Worm (Caenorhabditis elegans) whole organism, midembryonic: ENCODE results near the gene Y2H9A.6.

Experiments
- T22C8.4 ChIP-seq: fragments of 200-800 bp; sonication (Bioruptor generic); IDR thresholded peaks from 2 replicates; pipeline ENCODE4 v1.3.6; 2022; ENCODE audit warnings: missing genetic modification characterization, missing compliant biosample characterization
- cog-1 ChIP-seq: sonication (generic microtip); optimal IDR thresholded peaks from 2 replicates; lab custom pipeline; 2016; ENCODE audit warnings: missing genetic modification characterization, missing compliant biosample characterization
- flt-1 ChIP-seq: fragments of 200-800 bp; sonication (Bioruptor generic); IDR thresholded peaks from 2 replicates; pipeline ENCODE4 v1.3.6; 2022; ENCODE audit warnings: missing genetic modification characterization, missing compliant biosample characterization
- klf-2 ChIP-seq: fragments of 200-800 bp; sonication (Bioruptor generic); conservative IDR thresholded peaks from 2 replicates; pipeline ENCODE4 v1.3.6; 2022; ENCODE audit warnings: missing genetic modification reagents, missing genetic modification characterization, missing compliant biosample characterization
- med-1 ChIP-seq: sonication (generic microtip); optimal IDR thresholded peaks from 2 replicates; lab custom pipeline; 2017; ENCODE audit warnings: missing genetic modification characterization, mild to moderate bottlenecking, missing compliant biosample characterization, antibody characterized with exemption, missing genetic modification reagents; ENCODE audit not compliant: insufficient read depth
- ref-1 ChIP-seq: fragments of 200-800 bp; sonication (Bioruptor generic); conservative IDR thresholded peaks from 2 replicates; pipeline ENCODE4 v1.3.6; 2022; ENCODE audit warnings: missing genetic modification reagents, missing genetic modification characterization, missing compliant biosample characterization
- tab-1 ChIP-seq: fragments of 200-800 bp; sonication (Bioruptor generic); IDR thresholded peaks from 2 replicates; pipeline ENCODE4 v1.3.6; 2022; ENCODE audit warnings: missing genetic modification characterization, missing compliant biosample characterization
- ztf-23 ChIP-seq: fragments of 200-800 bp; sonication (Bioruptor generic); IDR thresholded peaks from 2 replicates; pipeline ENCODE4 v1.3.6; 2022; ENCODE audit warnings: missing genetic modification reagents, missing genetic modification characterization, missing compliant biosample characterization
- ztf-29 ChIP-seq: fragments of 200-800 bp; sonication (Bioruptor generic); IDR thresholded peaks from 2 replicates; pipeline ENCODE4 v1.3.6; 2022; ENCODE audit warnings: missing genetic modification reagents, missing genetic modification characterization, missing compliant biosample characterization

The Y2H9A.6 gene

DNA sequence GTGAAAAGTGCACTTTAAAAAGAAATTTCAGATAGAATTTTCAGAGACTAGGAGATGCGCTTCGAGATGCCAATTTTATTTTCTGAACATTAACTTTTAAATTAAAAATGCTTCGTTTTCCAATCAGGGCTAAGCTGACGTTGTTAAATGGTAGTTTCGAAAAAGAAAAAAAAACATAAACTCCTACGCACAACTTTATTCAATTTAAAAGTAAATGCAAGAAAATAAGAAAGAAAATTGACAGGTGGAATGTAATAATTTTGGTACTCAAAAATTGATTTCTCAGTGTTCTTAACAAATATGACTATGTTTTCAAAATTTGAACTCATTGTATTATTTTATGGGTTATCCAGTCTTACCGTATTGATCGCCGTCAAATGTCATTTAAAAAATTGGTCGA is 9.7 kb downstream of the Y2H9A.6 start, which contains the start of gene lurp-2:
lurp-2 (plus strand) TSS at position 301 of the 400 bp plus-strand sequence.
- no peak for TF ChIP-seq med-1
- TF ChIP-seq cog-1: no peak
- no peak for TF ChIP-seq ztf-23 (GFP tag; lab: Robert Waterston, UW)
- TF ChIP-seq flt-1 (GFP tag; lab: Robert Waterston, UW): no peak
- no peak for TF ChIP-seq tab-1
- no peak for TF ChIP-seq klf-2 (GFP tag; lab: Robert Waterston, UW)
- no peak for TF ChIP-seq ztf-29 (GFP tag; lab: Robert Waterston, UW)
- no peak for TF ChIP-seq ref-1 (GFP tag; lab: Robert Waterston, UW)
- TF ChIP-seq T22C8.4: no peak

DNA sequence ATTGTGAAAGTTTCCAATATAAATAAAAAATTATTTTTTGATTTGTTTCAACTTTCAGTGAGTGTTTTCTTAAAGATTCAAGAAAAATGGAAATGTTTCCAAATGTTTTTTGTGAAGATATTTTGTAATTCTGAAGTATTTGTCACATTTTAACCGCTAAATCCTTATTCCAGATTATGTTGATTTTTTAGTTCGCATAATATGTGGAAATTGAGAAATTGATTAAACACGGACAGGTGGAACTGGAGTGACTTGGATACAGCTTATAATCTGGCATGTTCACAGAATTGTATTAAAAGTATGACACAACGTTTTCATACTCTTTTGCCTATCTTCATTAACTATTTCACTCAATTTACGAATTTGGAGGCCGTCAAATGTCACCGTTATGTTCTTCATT is 11.8 kb downstream of the Y2H9A.6 start, which contains the start of gene lurp-3:
lurp-3 (plus strand) TSS at position 301 of the 400 bp plus-strand sequence.
- TF ChIP-seq ztf-23 (GFP tag; lab: Robert Waterston, UW): no peak
- no peak for TF ChIP-seq T22C8.4
- no peak for TF ChIP-seq tab-1
- TF ChIP-seq cog-1: no peak
- no peak for TF ChIP-seq flt-1 (GFP tag; lab: Robert Waterston, UW)
- TF ChIP-seq ztf-29 (GFP tag; lab: Robert Waterston, UW): no peak
- no peak for TF ChIP-seq ref-1 (GFP tag; lab: Robert Waterston, UW)
- TF ChIP-seq klf-2 (GFP tag; lab: Robert Waterston, UW): no peak
- no peak for TF ChIP-seq med-1

DNA sequence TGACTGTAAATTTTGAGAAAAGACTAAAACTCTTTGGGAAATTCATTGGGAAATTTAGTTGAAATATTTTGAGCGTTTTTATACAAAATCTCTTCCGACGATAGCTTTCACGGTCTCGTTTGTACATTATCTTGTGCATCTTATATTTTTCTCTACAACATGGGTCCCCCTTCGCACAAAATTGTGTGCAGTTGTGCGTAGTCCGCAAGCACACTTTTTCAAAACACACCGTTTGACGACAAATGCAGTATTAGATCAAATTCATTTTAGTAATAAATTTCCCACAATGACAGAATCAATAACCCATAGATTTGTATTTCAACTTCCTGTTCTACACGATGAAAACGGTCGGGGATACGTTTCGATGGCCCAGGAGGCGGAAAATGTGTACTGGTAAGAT is 14.2 kb downstream of the Y2H9A.6 start, which contains the start of gene F25H9.2:
F25H9.2 (plus strand) TSS at position 226 of the 400 bp plus-strand sequence.
- TF ChIP-seq tab-1 (no peak), ztf-29 (GFP tag; lab: Robert Waterston, UW) (no peak), T22C8.4 (no peak), cog-1 (no peak), flt-1 (GFP tag; lab: Robert Waterston, UW) (no peak), ref-1 (GFP tag; lab: Robert Waterston, UW) (no peak)

DNA sequence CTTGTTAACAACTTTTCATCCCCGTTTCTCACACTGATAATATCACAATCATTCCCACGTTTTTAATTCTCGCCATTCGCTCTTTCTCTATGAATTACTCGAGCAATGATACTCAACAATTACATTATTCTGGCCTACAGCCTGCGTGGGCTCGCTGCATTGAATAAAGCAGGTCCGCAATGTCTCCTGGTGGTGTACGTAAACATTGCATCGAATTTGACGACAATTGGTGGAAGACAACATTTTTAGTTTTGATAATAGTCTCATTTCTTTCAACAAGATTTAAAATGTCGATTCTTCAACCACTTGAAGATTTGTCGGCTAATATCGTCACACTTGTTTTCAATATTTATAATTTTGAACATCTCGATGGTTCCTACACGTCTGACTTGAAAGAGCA is 15.7 kb downstream of the Y2H9A.6 start, which contains the start of gene bath-39:
bath-39 (plus strand) TSS at position 137 of the 400 bp plus-strand sequence.
- no peak for TF ChIP-seq med-1
- TF ChIP-seq T22C8.4: no peak
- no peak for TF ChIP-seq tab-1
- no peak for TF ChIP-seq klf-2 (GFP tag; lab: Robert Waterston, UW)
- TF ChIP-seq ztf-23 (GFP tag; lab: Robert Waterston, UW): no peak
- TF ChIP-seq ref-1 (GFP tag; lab: Robert Waterston, UW): no peak
- no peak for TF ChIP-seq cog-1
- no peak for TF ChIP-seq ztf-29 (GFP tag; lab: Robert Waterston, UW)
- no peak for TF ChIP-seq flt-1 (GFP tag; lab: Robert Waterston, UW)

DNA sequence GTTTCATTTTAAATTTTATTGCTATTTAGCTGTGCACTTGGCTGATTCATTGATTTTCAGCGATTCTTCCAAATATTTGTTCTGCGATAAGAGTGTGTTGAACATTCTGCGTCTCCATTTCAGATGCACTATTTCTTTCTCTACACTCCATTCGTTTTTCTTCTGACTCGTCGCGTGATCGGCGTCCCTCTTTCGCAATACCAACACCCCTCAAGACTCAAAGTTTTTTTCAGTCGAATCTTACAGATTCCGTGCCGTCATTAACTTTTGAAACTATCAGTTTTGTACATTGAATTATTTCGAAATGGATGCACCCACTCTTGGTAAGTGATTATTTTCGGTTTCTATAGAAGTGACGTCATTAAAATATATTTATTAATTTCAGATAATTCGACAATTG is 19.3 kb downstream of the Y2H9A.6 start, which contains the start of gene frm-10:
frm-10 (plus strand) TSS at position 234 of the 400 bp plus-strand sequence.
- no peak for TF ChIP-seq ztf-29 (GFP tag; lab: Robert Waterston, UW)
- no peak for TF ChIP-seq klf-2 (GFP tag; lab: Robert Waterston, UW)
- no peak for TF ChIP-seq ztf-23 (GFP tag; lab: Robert Waterston, UW)
- no peak for TF ChIP-seq ref-1 (GFP tag; lab: Robert Waterston, UW)
- no peak for TF ChIP-seq med-1
- TF ChIP-seq flt-1 (GFP tag; lab: Robert Waterston, UW): no peak
- TF ChIP-seq cog-1: no peak
- no peak for TF ChIP-seq tab-1
- TF ChIP-seq T22C8.4: no peak

DNA sequence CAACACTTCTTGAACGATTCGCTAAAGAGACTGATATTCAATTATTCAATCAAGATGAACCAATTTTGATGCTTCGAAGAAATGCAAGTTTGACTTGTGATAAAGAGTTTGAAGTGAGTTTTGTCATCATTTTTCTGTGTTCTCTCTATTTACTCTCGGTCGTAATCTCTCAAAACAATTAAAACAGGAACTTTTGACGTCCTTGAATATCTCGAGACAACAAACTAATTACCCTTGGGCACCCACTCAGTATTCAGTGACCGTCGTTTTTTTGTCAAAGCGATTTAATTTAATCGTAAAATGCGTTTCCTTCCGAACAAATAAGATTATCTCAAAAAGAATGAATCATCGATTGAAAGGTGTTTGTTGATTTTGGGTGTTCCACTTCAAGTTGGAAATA is 20.5 kb downstream of the Y2H9A.6 start:
- TF ChIP-seq flt-1 (GFP tag; lab: Robert Waterston, UW) (no peak), klf-2 (GFP tag; lab: Robert Waterston, UW) (no peak), med-1 (no peak), tab-1 (no peak), T22C8.4 (no peak)

DNA sequence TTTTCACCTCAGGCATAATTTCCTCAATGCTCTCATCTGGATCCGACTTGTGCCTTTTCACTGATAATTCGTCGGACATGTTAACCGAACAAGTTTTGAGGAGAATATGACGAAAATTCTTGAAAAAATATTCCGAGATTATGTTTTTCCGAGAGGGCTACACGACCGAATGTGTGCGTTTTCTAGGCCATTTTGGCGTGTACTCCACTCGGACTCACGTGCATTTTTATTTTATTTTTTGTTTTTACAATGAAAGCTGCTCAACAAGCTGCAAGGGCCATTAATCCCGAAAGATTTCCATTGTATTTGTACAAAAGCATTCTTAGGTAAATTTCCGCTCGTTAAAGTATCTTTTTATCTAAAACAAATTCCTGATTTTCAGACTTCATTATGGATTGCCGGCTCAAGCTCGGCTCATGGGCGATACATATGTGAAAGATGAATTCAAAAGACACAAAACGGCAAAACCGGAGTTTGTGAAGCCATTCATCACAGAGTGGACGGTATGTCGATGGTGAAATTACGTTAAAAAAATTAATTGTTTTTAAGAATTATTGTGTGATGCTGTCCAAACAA is 24.6 kb downstream of the Y2H9A.6 start, which contains the start of the genes F25H9.6 and F25H9.7:
F25H9.6 (minus strand) TSS at position 172 of the 576 bp plus-strand sequence.
F25H9.7 (plus strand) TSS at position 187 of the 576 bp plus-strand sequence.
- peak; percentile 31 for TF ChIP-seq cog-1
- TF ChIP-seq ztf-23 (GFP tag; lab: Robert Waterston, UW): peak; percentile 76; the same call in 1 of the 2 replicates
- no peak for TF ChIP-seq tab-1
- no peak for TF ChIP-seq ref-1 (GFP tag; lab: Robert Waterston, UW)
- TF ChIP-seq klf-2 (GFP tag; lab: Robert Waterston, UW): no peak
- TF ChIP-seq med-1: no peak
- peak; percentile 65; the same call in 1 of the 2 replicates for TF ChIP-seq flt-1 (GFP tag; lab: Robert Waterston, UW)
- TF ChIP-seq T22C8.4: no peak
- no peak for TF ChIP-seq ztf-29 (GFP tag; lab: Robert Waterston, UW)

DNA sequence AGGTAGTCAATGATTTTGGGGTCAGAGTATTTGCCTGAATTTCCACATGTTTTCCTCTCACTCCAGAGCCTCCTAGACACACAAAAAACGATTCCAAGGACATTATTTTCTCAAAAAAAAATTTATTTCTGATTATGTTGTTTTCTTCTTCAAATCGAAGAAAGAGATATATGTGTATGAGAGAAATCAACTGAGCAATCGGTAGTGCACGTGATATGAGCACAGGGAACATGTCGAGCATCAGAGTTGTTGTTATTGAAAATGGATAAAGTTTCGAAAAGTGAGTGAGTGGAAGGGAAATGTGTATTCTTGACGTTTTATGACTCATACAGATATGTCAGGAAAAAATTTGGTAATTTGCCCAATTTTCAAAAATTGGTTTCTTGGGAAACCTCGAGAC is 28.4 kb downstream of the Y2H9A.6 start:
- TF ChIP-seq T22C8.4 (no peak), tab-1 (no peak), ztf-23 (GFP tag; lab: Robert Waterston, UW) (no peak)

DNA sequence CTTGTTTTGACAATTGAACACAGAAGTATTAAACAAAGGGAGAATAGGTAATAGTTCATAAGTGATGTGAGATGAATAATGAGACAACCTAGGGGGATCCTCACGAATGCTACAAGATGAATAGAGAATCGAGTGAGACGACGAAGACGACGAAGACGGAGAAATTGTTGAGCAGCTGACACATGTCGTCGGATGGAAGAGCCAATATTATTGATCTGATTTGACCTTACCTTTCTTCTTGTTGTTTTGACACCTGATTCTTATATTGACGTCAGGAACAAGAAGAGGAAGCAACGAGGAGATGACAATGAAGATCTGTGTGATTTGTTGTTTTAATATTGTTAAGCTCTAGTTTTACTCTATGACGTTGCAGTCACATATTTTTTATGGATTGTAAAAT is 29.8 kb downstream of the Y2H9A.6 start, which contains the start of gene T10G3.1:
T10G3.1 (minus strand) TSS at position 213 of the 400 bp plus-strand sequence.
- TF ChIP-seq cog-1 (no peak), ztf-23 (GFP tag; lab: Robert Waterston, UW) (no peak), flt-1 (GFP tag; lab: Robert Waterston, UW) (no peak), med-1 (no peak), T22C8.4 (no peak), tab-1 (no peak), ref-1 (GFP tag; lab: Robert Waterston, UW) (no peak), klf-2 (GFP tag; lab: Robert Waterston, UW) (no peak), ztf-29 (GFP tag; lab: Robert Waterston, UW) (no peak)

DNA sequence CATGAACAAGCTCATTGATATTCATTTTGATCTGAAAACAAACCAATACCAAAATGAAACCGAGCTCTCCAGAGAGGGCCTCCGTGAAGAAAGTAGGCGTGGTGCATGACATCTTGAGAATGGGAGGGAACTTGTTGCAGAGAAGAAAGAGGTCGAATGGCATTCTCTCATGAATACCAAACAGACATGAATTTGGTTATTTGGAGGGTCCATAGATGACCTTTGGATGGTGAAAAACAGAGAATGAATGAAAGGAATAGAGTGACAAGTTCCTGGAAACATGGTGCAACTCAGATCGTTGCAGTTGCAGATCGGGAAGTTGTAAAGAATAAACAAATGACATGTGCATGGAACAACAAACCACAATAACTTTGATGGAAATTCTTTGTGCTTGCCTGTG is 32.7 kb downstream of the Y2H9A.6 start, which contains the start of gene T10G3.8:
T10G3.8 (minus strand) TSS at position 101 of the 400 bp plus-strand sequence.
- no peak for TF ChIP-seq T22C8.4
- TF ChIP-seq ztf-23 (GFP tag; lab: Robert Waterston, UW): no peak
- no peak for TF ChIP-seq klf-2 (GFP tag; lab: Robert Waterston, UW)
- TF ChIP-seq flt-1 (GFP tag; lab: Robert Waterston, UW): no peak
- no peak for TF ChIP-seq ref-1 (GFP tag; lab: Robert Waterston, UW)
- no peak for TF ChIP-seq cog-1
- TF ChIP-seq med-1: no peak
- no peak for TF ChIP-seq ztf-29 (GFP tag; lab: Robert Waterston, UW)
- no peak for TF ChIP-seq tab-1
